Worm (Caenorhabditis elegans) whole organism, late embryonic: ENCODE measurements around the gene oef-1.

ENCODE experiments used
- nhr-232 ChIP-seq: sonication (generic microtip); optimal IDR thresholded peaks from 2 replicates; lab custom pipeline; 2016; ENCODE audit warnings: missing genetic modification characterization, missing compliant biosample characterization
- pag-3 ChIP-seq: sonication (generic microtip); optimal IDR thresholded peaks from 2 replicates; lab custom pipeline; 2016; ENCODE audit warnings: missing compliant biosample characterization, missing genetic modification characterization, borderline replicate concordance

DNA sequence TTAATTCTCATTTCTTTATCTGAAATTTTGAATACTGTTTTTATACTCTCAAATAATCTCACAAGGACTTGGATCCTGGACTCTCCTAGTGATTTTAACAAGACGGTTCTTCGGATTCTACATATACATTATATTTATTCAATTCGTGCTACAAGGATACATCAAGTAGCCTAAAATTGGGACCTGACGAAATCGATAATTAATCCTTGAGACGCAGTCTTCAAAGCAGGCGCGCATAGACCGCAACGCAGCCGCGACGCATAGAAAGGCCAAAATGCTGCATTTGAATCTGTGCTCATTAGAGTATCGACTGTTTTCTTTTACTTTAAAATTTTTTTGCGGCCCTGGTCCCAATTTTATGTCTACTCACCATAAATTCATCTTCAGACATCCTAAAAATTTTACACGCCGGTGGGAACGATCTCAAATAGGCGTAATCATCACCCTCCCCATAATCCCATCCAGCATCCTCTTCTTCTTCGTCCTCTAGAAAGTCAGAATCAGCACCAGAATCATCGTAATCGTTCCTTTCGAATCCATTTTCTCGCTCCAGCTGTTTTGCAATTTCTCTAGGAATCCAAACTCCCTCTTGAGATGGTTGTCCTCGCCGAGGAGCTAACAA lies 27.0 kb downstream of the oef-1 start, which contains the start of gene cec-4:
- TF ChIP-seq pag-3 (tag; lab: Kevin White, UChicago): no peak
- no peak for TF ChIP-seq nhr-232 (tag; lab: Kevin White, UChicago)
